Fruit fly (Drosophila melanogaster): ENCODE results near the gene ninaA.
A peak's percentile ranks its signal among the peaks of the same experiment; 100 is the strongest.

Gene ninaA

DNA sequence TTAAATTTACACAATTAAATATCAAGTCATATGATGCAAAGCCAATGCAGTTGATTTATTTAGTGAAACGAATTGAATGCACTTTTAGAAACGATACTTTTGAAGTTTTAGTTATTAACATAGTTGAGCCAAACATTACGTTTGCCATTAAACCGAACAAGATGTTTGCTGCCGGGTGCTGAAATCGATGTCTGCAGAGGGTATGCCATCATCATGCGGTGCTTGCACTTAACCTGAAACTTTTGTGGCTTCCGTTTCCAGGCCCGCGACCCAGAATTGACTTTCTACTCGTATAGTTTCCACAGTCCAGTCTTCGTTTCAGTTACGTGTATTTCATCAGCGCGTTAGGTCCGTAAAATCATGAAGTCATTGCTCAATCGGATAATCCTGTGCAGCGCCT is at the start of gene ninaA:
ninaA (plus strand) TSS at position 301 of the 400 bp plus-strand sequence.
- TF ChIP-seq Dll (optimal IDR thresholded peaks at IDR 0.05) (no peak), EcR (GFP tag; optimal IDR thresholded peaks at IDR 0.05) (no peak), usp (GFP tag; optimal IDR thresholded peaks at IDR 0.05) (no peak), pan (optimal IDR thresholded peaks at IDR 0.05) (no peak), psq (optimal IDR thresholded peaks at IDR 0.05) (no peak), CG8478 (optimal IDR thresholded peaks at IDR 0.05) (no peak)

DNA sequence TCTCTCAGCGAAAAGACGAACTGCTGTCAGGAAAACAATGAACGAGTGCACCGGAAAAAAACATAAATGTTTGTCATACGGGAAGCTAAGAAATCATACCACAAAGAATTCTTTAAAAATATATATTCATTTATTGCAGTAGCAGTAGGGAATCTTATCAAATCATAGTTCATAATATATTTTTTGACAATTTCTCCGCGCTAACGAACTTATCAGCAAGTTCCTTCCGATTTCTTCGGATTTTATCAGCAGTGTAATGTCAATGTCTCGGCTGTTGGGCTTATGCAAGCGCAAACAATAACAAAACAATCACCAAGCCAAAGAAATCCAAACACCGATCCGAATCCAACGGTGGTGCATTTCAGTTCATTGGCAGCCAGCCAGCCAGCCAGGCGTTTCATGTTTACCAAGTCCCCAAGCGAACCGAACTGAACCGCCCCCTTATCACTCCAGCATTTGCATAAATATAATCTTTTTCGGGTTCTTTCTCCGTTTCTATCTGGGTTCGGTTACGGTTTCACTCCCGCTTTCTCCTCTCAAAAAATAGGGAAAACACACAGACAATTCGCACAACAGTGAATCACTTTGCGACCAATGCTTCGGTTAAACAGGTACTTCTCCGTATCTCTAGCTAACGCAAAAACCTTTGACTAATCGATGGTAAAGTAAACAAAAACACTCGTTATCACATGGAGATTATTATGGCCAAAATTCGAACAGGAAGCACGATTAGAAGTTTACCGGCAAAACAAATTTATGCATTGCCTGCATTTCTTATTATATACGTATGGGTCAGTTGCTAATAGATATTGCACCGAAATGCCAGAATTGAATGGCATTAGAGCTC is 49.4 kb upstream of the ninaA start:
- TF ChIP-seq pan (optimal IDR thresholded peaks at IDR 0.05), result no peak
- no peak for TF ChIP-seq usp (GFP tag; optimal IDR thresholded peaks at IDR 0.05)
- TF ChIP-seq EcR (GFP tag; optimal IDR thresholded peaks at IDR 0.05), result no peak
- no peak for TF ChIP-seq CG8478 (optimal IDR thresholded peaks at IDR 0.05)
- TF ChIP-seq psq (optimal IDR thresholded peaks at IDR 0.05), result no peak
- TF ChIP-seq Dll (optimal IDR thresholded peaks at IDR 0.05), result no peak

dm6 chr2L:837989-838388 is 39.1 kb upstream of the ninaA start:
- TF ChIP-seq Dll (optimal IDR thresholded peaks at IDR 0.05) (no peak), CG8478 (optimal IDR thresholded peaks at IDR 0.05) (no peak), psq (optimal IDR thresholded peaks at IDR 0.05) (no peak), usp (GFP tag; optimal IDR thresholded peaks at IDR 0.05) (no peak), pan (optimal IDR thresholded peaks at IDR 0.05) (peak; percentile 56)

dm6 chr2L:838786-839185 is 38.3 kb upstream of the ninaA start:
- TF ChIP-seq Dll (optimal IDR thresholded peaks at IDR 0.05) (no peak), EcR (GFP tag; optimal IDR thresholded peaks at IDR 0.05) (no peak), usp (GFP tag; optimal IDR thresholded peaks at IDR 0.05) (no peak), psq (optimal IDR thresholded peaks at IDR 0.05) (no peak), pan (optimal IDR thresholded peaks at IDR 0.05) (no peak), CG8478 (optimal IDR thresholded peaks at IDR 0.05) (no peak)

DNA sequence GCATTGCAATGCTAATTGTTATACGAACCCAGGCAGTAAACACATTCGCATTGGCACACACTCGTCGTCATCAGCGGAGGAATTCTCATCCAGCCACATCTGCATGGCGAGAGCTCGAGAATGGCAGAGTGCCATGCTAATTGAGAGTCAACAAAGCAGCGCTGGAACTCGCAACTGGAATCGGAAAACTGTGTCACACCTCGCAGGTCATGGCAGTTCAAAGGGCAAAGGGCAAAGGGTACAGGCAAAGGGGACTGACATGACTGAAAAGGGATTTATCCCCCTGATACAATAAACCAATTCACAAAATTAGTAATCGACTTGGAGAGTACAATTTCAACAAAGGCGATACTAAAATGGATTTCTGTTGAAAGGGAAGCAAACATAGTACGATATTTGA is 37.1 kb upstream of the ninaA start:
- peak in 1 of 2 experiments; percentile 19 for TF ChIP-seq EcR (GFP tag; optimal IDR thresholded peaks at IDR 0.05)
- TF ChIP-seq pan (optimal IDR thresholded peaks at IDR 0.05), result no peak

- TF ChIP-seq pan (optimal IDR thresholded peaks at IDR 0.05), result no peak
- TF ChIP-seq Dll (optimal IDR thresholded peaks at IDR 0.05), result no peak
- TF ChIP-seq psq (optimal IDR thresholded peaks at IDR 0.05), result no peak
- TF ChIP-seq usp (GFP tag; optimal IDR thresholded peaks at IDR 0.05), result no peak
- TF ChIP-seq EcR (GFP tag; optimal IDR thresholded peaks at IDR 0.05), result no peak
- TF ChIP-seq CG8478 (optimal IDR thresholded peaks at IDR 0.05), result no peak
Observed at dm6 chr2L:840716-841115, 36.4 kb upstream of the ninaA start.

- no peak for TF ChIP-seq usp (GFP tag; optimal IDR thresholded peaks at IDR 0.05)
Observed at dm6 chr2L:841708-842107, 35.4 kb upstream of the ninaA start.

dm6 chr2L:842873-843272 is 34.2 kb upstream of the ninaA start:
- TF ChIP-seq CG8478 (optimal IDR thresholded peaks at IDR 0.05), result no peak
- TF ChIP-seq usp (GFP tag; optimal IDR thresholded peaks at IDR 0.05), result no peak
- TF ChIP-seq pan (optimal IDR thresholded peaks at IDR 0.05), result no peak
- no peak for TF ChIP-seq psq (optimal IDR thresholded peaks at IDR 0.05)
- TF ChIP-seq EcR (GFP tag; optimal IDR thresholded peaks at IDR 0.05), result no peak

dm6 chr2L:843301-843700 is 33.8 kb upstream of the ninaA start:
- TF ChIP-seq psq (optimal IDR thresholded peaks at IDR 0.05), result no peak
- TF ChIP-seq pan (optimal IDR thresholded peaks at IDR 0.05), result peak; percentile 41

dm6 chr2L:843850-844791 is 33.0 kb upstream of the ninaA start:
- TF ChIP-seq Dll (optimal IDR thresholded peaks at IDR 0.05) (no peak), EcR (GFP tag; optimal IDR thresholded peaks at IDR 0.05) (no peak), CG8478 (optimal IDR thresholded peaks at IDR 0.05) (no peak), usp (GFP tag; optimal IDR thresholded peaks at IDR 0.05) (no peak), pan (optimal IDR thresholded peaks at IDR 0.05) (no peak), psq (optimal IDR thresholded peaks at IDR 0.05) (no peak)

DNA sequence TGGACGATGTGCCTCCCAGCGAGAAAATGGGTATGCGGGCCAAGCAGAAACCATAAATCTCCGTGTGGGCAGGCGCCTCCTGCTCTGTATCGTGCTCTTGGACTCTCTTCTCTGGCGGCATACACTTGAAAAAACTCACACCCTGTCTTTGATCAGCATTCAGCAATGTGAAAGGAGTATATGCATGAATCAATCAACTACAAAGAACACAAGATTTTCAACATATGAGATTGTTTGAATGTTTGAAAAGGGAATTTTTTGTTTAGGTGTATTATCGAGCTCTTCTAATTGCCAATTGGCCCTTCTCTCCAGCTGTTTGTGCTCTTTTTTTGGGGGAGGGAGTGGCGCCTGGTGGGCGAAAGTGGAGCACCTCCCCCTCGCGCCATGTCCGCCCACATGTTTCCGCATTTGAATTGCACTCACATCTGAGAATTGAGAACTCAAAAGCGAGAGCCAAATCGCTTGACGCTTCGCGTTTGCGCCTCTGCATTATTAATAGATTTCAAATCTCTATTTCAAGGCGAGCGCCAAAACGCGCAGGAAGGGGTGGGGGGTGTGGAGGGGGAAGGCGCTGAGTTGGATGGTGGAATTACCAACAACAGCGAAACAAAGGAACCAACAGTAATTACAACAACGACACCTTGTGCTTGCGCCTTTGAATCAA is 31.6 kb upstream of the ninaA start:
- TF ChIP-seq pan (optimal IDR thresholded peaks at IDR 0.05) (no peak), psq (optimal IDR thresholded peaks at IDR 0.05) (no peak), EcR (GFP tag; optimal IDR thresholded peaks at IDR 0.05) (no peak), usp (GFP tag; optimal IDR thresholded peaks at IDR 0.05) (no peak), CG8478 (optimal IDR thresholded peaks at IDR 0.05) (no peak), Dll (optimal IDR thresholded peaks at IDR 0.05) (no peak)
